Worm (Caenorhabditis elegans) whole organism, L3 larva: ENCODE data around the gene wht-5.

Experiments used
- R02D3.7 ChIP-seq: fragments of 150-350 bp; optimal IDR thresholded peaks from 2 replicates; lab custom pipeline; 2014; ENCODE audit warnings: missing biosample characterization, missing genetic modification characterization
- ZK546.5 ChIP-seq: sonication (generic microtip); optimal IDR thresholded peaks from 2 replicates; lab custom pipeline; 2017; ENCODE audit warnings: missing biosample characterization, missing genetic modification characterization
- aly-2 ChIP-seq: fragments of 150-350 bp; optimal IDR thresholded peaks from 2 replicates; lab custom pipeline; 2014; ENCODE audit warnings: missing biosample characterization, missing genetic modification characterization
- ama-1 ChIP-seq: fragments of 150-350 bp; optimal IDR thresholded peaks from 2 replicates; lab custom pipeline; 2018
- ceh-28 ChIP-seq: fragments of 150-350 bp; optimal IDR thresholded peaks from 2 replicates; lab custom pipeline; 2014; ENCODE audit warnings: missing biosample characterization, missing genetic modification reagents, missing genetic modification characterization
- ceh-82 ChIP-seq: fragments of 150-350 bp; optimal IDR thresholded peaks from 2 replicates; lab custom pipeline; 2014; ENCODE audit warnings: missing biosample characterization, missing genetic modification characterization
- ceh-9 ChIP-seq: sonication (generic microtip); optimal IDR thresholded peaks from 2 replicates; lab custom pipeline; 2018; ENCODE audit warnings: missing biosample characterization, missing genetic modification characterization
- daf-12 ChIP-seq: fragments of 150-350 bp; optimal IDR thresholded peaks from 2 replicates; lab custom pipeline; 2014; ENCODE audit warnings: missing biosample characterization, missing genetic modification reagents, missing genetic modification characterization
- elt-2 ChIP-seq: sonication (generic microtip); optimal IDR thresholded peaks from 2 replicates; lab custom pipeline; 2016; ENCODE audit warnings: missing genetic modification reagents, mild to moderate bottlenecking, missing genetic modification characterization, missing compliant biosample characterization
- fkh-10 ChIP-seq: sonication (generic microtip); optimal IDR thresholded peaks from 2 replicates; lab custom pipeline; 2017; ENCODE audit warnings: missing biosample characterization, missing genetic modification reagents, missing genetic modification characterization
- fos-1 ChIP-seq: fragments of 150-350 bp; optimal IDR thresholded peaks from 2 replicates; lab custom pipeline; 2014; ENCODE audit warnings: missing biosample characterization, missing genetic modification characterization
- hmg-11 ChIP-seq: sonication (generic microtip); optimal IDR thresholded peaks from 2 replicates; lab custom pipeline; 2016; ENCODE audit warnings: missing genetic modification characterization, missing compliant biosample characterization
- jun-1 ChIP-seq: fragments of 150-350 bp; optimal IDR thresholded peaks from 2 replicates; lab custom pipeline; 2014; ENCODE audit warnings: missing biosample characterization, missing genetic modification reagents, missing genetic modification characterization
- lin-15B ChIP-seq: fragments of 150-350 bp; optimal IDR thresholded peaks from 2 replicates; lab custom pipeline; 2014; ENCODE audit warnings: missing biosample characterization, missing genetic modification characterization
- lin-39 ChIP-seq: fragments of 150-350 bp; optimal IDR thresholded peaks from 2 replicates; lab custom pipeline; 2018; ENCODE audit warnings: missing biosample characterization, missing genetic modification reagents, missing genetic modification characterization
- lsy-12 ChIP-seq: sonication (generic microtip); optimal IDR thresholded peaks from 2 replicates; lab custom pipeline; 2016; ENCODE audit warnings: mild to moderate bottlenecking, missing genetic modification characterization, missing compliant biosample characterization
- mdl-1 ChIP-seq: fragments of 150-350 bp; optimal IDR thresholded peaks from 2 replicates; lab custom pipeline; 2014; ENCODE audit warnings: missing biosample characterization, missing genetic modification characterization
- mml-1 ChIP-seq: fragments of 150-350 bp; sonication (generic microtip); optimal IDR thresholded peaks from 3 replicates; lab custom pipeline; 2014; ENCODE audit warnings: missing biosample characterization, missing genetic modification characterization
- nhr-12 ChIP-seq: fragments of 150-350 bp; optimal IDR thresholded peaks from 2 replicates; lab custom pipeline; 2014; ENCODE audit warnings: missing biosample characterization, missing genetic modification characterization
- nhr-23 ChIP-seq: fragments of 150-350 bp; optimal IDR thresholded peaks from 2 replicates; lab custom pipeline; 2014; ENCODE audit warnings: missing biosample characterization, missing genetic modification reagents, missing genetic modification characterization
- nhr-25 ChIP-seq: sonication (generic microtip); optimal IDR thresholded peaks from 2 replicates; lab custom pipeline; 2017; ENCODE audit warnings: missing biosample characterization, missing genetic modification characterization
- nhr-28 ChIP-seq: fragments of 150-350 bp; optimal IDR thresholded peaks from 2 replicates; lab custom pipeline; 2014; ENCODE audit warnings: missing biosample characterization, missing genetic modification characterization
- nhr-67 ChIP-seq: fragments of 150-350 bp; optimal IDR thresholded peaks from 2 replicates; lab custom pipeline; 2014; ENCODE audit warnings: missing biosample characterization, missing genetic modification characterization
- nhr-76 ChIP-seq: fragments of 150-350 bp; sonication (generic microtip); optimal IDR thresholded peaks from 5 replicates; lab custom pipeline; 2014; ENCODE audit warnings: missing biosample characterization, missing genetic modification characterization
- nhr-77 ChIP-seq: fragments of 150-350 bp; optimal IDR thresholded peaks from 2 replicates; lab custom pipeline; 2014; ENCODE audit warnings: missing biosample characterization, missing genetic modification characterization
- pha-4 ChIP-seq: fragments of 150-350 bp; optimal IDR thresholded peaks from 2 replicates; lab custom pipeline; 2014; ENCODE audit warnings: missing biosample characterization, missing genetic modification reagents, missing genetic modification characterization
- pqm-1 ChIP-seq: fragments of 150-350 bp; optimal IDR thresholded peaks from 2 replicates; lab custom pipeline; 2017; ENCODE audit warnings: missing biosample characterization, missing genetic modification characterization, inconsistent platforms
- sea-2 ChIP-seq: fragments of 150-350 bp; sonication (generic microtip); optimal IDR thresholded peaks from 4 replicates; lab custom pipeline; 2014; ENCODE audit warnings: missing biosample characterization, missing genetic modification reagents, missing genetic modification characterization
- snpc-4 ChIP-seq: fragments of 150-350 bp; optimal IDR thresholded peaks from 2 replicates; lab custom pipeline; 2014; ENCODE audit warnings: missing biosample characterization, missing genetic modification characterization
- tbx-2 ChIP-seq: sonication (generic microtip); optimal IDR thresholded peaks from 2 replicates; lab custom pipeline; 2016; ENCODE audit warnings: mild to moderate bottlenecking, missing genetic modification characterization, missing compliant biosample characterization
- unc-39 ChIP-seq: sonication (generic microtip); optimal IDR thresholded peaks from 4 replicates; lab custom pipeline; 2017; ENCODE audit warnings: missing biosample characterization, missing genetic modification characterization
- unc-62 ChIP-seq: fragments of 150-350 bp; sonication (generic microtip); optimal IDR thresholded peaks from 4 replicates; lab custom pipeline; 2014; ENCODE audit warnings: missing biosample characterization, missing genetic modification reagents, missing genetic modification characterization
- zag-1 ChIP-seq: fragments of 150-350 bp; optimal IDR thresholded peaks from 2 replicates; lab custom pipeline; 2014; ENCODE audit warnings: missing biosample characterization, missing genetic modification characterization
- ztf-11 ChIP-seq: fragments of 150-350 bp; optimal IDR thresholded peaks from 2 replicates; lab custom pipeline; 2014; ENCODE audit warnings: missing biosample characterization, missing genetic modification characterization

The wht-5 gene

ce11 chrIV:12371879-12372278, 34.5 kb downstream of the wht-5 start, which contains the start of gene wdr-46 (continued):
- no peak for TF ChIP-seq unc-62
- no peak for TF ChIP-seq fos-1
- no peak for TF ChIP-seq unc-39
- peak; percentile 38 for TF ChIP-seq elt-2 (tag; lab: Kevin White, UChicago)
- TF ChIP-seq nhr-25 (tag; lab: Kevin White, UChicago), result peak; percentile 72
- TF ChIP-seq R02D3.7 (tag; lab: Kevin White, UChicago), result peak; percentile 80
- peak; percentile 38 for TF ChIP-seq ZK546.5 (tag; lab: Kevin White, UChicago)
- TF ChIP-seq lsy-12, result peak; percentile 64
- TF ChIP-seq nhr-67, result no peak
- peak; percentile 82 for TF ChIP-seq nhr-23 (tag; lab: Kevin White, UChicago)
- peak; percentile 40 for TF ChIP-seq lin-39 (tag; lab: Kevin White, UChicago)
- peak; percentile 62 for TF ChIP-seq ceh-28 (tag; lab: Kevin White, UChicago)

- TF ChIP-seq ama-1 (lab: Kevin White, UChicago), result no peak
- no peak for TF ChIP-seq ceh-9 (tag; lab: Kevin White, UChicago)
- TF ChIP-seq nhr-77, result no peak
- TF ChIP-seq nhr-76 (tag; lab: Kevin White, UChicago), result no peak
- no peak for TF ChIP-seq lin-15B (tag; lab: Kevin White, UChicago)
- no peak for TF ChIP-seq jun-1 (tag; lab: Kevin White, UChicago)
- TF ChIP-seq nhr-25 (tag; lab: Kevin White, UChicago), result no peak
- no peak for TF ChIP-seq tbx-2 (tag; lab: Kevin White, UChicago)
- TF ChIP-seq nhr-12 (tag; lab: Kevin White, UChicago), result no peak
- TF ChIP-seq nhr-28, result no peak
- no peak for TF ChIP-seq aly-2 (tag; lab: Kevin White, UChicago)
- no peak for TF ChIP-seq zag-1 (tag; lab: Kevin White, UChicago)
- no peak for TF ChIP-seq ztf-11
- TF ChIP-seq ZK546.5 (tag; lab: Kevin White, UChicago), result no peak
- TF ChIP-seq pha-4 (tag; lab: Kevin White, UChicago), result no peak
- TF ChIP-seq ceh-28 (tag; lab: Kevin White, UChicago), result no peak
- no peak for TF ChIP-seq lin-39 (tag; lab: Kevin White, UChicago)
- TF ChIP-seq, all 47 proteins: peak for 0
Measured at ce11 chrIV:12376021-12376420, 38.6 kb downstream of the wht-5 start, which contains the start of gene atz-1. Gene atz-1 (minus strand): TSS chrIV:12376121.

- TF ChIP-seq tbx-2 (tag; lab: Kevin White, UChicago) (no peak), zag-1 (tag; lab: Kevin White, UChicago) (no peak), ceh-28 (tag; lab: Kevin White, UChicago) (no peak), mml-1 (tag; lab: Kevin White, UChicago) (no peak), elt-2 (tag; lab: Kevin White, UChicago) (peak; percentile 72), pqm-1 (peak; percentile 76)
Measured at ce11 chrIV:12378919-12379318, 41.5 kb downstream of the wht-5 start.

DNA sequence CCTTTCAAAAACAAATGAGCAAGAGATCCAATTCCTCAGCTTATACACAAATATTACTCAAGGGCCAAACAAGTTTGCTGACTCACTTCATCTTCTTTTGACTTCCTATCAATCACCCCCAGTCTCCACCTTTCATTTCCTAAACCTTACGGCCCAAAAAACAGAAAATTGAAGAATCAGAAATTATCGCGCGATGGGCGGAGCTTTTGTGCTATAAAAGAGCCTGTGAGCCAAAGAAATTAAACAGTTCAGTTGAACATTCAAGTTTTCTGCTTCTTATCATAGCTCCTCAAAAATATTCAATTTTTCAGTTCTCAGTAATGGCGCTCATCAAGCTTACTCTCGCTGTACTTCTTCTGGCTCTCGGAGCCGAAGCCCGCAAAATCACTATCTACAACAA, 42.4 kb downstream of the wht-5 start, which contains the start of gene thn-1:
thn-1 (plus strand) TSS at position 301 of the 400 bp plus-strand sequence.
- TF ChIP-seq aly-2 (tag; lab: Kevin White, UChicago) (no peak), R02D3.7 (tag; lab: Kevin White, UChicago) (no peak), lin-15B (tag; lab: Kevin White, UChicago) (no peak), snpc-4 (tag; lab: Kevin White, UChicago) (no peak), unc-39 (no peak), sea-2 (GFP tag; lab: Kevin White, UChicago) (no peak), ceh-82 (tag; lab: Kevin White, UChicago) (no peak), nhr-12 (tag; lab: Kevin White, UChicago) (no peak)

DNA sequence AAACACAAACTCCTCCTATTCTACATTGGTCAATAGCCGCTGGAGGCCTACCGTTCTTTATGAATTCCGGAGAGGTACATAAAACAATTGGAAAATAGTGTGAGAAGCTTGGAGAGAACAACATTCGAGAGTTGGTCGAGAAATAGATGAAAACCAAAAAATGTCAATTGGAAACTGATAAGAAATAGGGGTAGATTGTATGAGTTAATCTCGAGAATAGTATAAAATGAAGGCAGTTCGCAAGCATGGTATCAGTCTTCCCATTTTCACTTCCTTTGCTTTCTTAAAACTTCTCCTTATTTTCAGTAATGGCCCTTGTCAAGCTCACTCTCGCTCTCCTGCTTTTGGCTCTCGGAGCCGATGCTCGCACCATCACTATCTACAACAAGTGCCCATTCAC, 45.5 kb downstream of the wht-5 start, which contains the start of gene thn-2:
thn-2 (plus strand) TSS at position 307 of the 400 bp plus-strand sequence.
- TF ChIP-seq elt-2 (tag; lab: Kevin White, UChicago), result peak; percentile 26
- TF ChIP-seq jun-1 (tag; lab: Kevin White, UChicago), result no peak
- no peak for TF ChIP-seq nhr-23 (tag; lab: Kevin White, UChicago)

ce11 chrIV:12385061-12385460, 47.7 kb downstream of the wht-5 start, which contains the start of gene F28D1.6:
Gene F28D1.6 (minus strand): TSS chrIV:12385161.
- no peak for TF ChIP-seq nhr-77
- no peak for TF ChIP-seq fkh-10 (GFP tag; lab: Kevin White, UChicago)
- no peak for TF ChIP-seq mdl-1 (tag; lab: Kevin White, UChicago)
- TF ChIP-seq unc-39, result no peak
- no peak for TF ChIP-seq hmg-11
- TF ChIP-seq ZK546.5 (tag; lab: Kevin White, UChicago), result no peak
- no peak for TF ChIP-seq jun-1 (tag; lab: Kevin White, UChicago)
- no peak for TF ChIP-seq pha-4 (tag; lab: Kevin White, UChicago)
- no peak for TF ChIP-seq tbx-2 (tag; lab: Kevin White, UChicago)
- TF ChIP-seq daf-12 (tag; lab: Kevin White, UChicago), result no peak
- TF ChIP-seq lin-15B (tag; lab: Kevin White, UChicago), result no peak
- no peak for TF ChIP-seq nhr-67
- TF ChIP-seq elt-2 (tag; lab: Kevin White, UChicago), result no peak
